Worm (Caenorhabditis elegans) whole organism, L2 larva: ENCODE data around the gene glb-1.

Experiments used
- C34F6.9 ChIP-seq: fragments of 150-350 bp; optimal IDR thresholded peaks from 2 replicates; lab custom pipeline; 2014; ENCODE audit warnings: missing biosample characterization, missing genetic modification characterization
- R02D3.7 ChIP-seq: fragments of 150-350 bp; optimal IDR thresholded peaks from 2 replicates; lab custom pipeline; 2014; ENCODE audit warnings: missing biosample characterization, missing genetic modification characterization
- Y55F3AM.14 ChIP-seq: fragments of 200-800 bp; sonication (Bioruptor generic); optimal IDR thresholded peaks from 2 replicates; lab custom pipeline; 2018; ENCODE audit warnings: mild to moderate bottlenecking, missing genetic modification characterization, missing compliant biosample characterization
- alr-1 ChIP-seq: fragments of 150-350 bp; optimal IDR thresholded peaks from 2 replicates; lab custom pipeline; 2014; ENCODE audit warnings: missing biosample characterization, missing genetic modification characterization
- ama-1 ChIP-seq: fragments of 150-350 bp; optimal IDR thresholded peaks from 2 replicates; lab custom pipeline; 2018; ENCODE audit warnings: inconsistent platforms
- ceh-16 ChIP-seq: fragments of 150-350 bp; optimal IDR thresholded peaks from 2 replicates; lab custom pipeline; 2014; ENCODE audit warnings: missing biosample characterization, missing genetic modification characterization
- crh-2 ChIP-seq: sonication (generic microtip); optimal IDR thresholded peaks from 2 replicates; lab custom pipeline; 2017; ENCODE audit warnings: missing biosample characterization, missing genetic modification characterization
- egl-27 ChIP-seq: sonication (generic microtip); optimal IDR thresholded peaks from 3 replicates; lab custom pipeline; 2017; ENCODE audit warnings: missing biosample characterization, missing genetic modification reagents, missing genetic modification characterization
- elt-1 ChIP-seq: fragments of 150-350 bp; optimal IDR thresholded peaks from 2 replicates; lab custom pipeline; 2014; ENCODE audit warnings: missing biosample characterization, missing genetic modification characterization
- elt-3 ChIP-seq: sonication (generic microtip); optimal IDR thresholded peaks from 2 replicates; lab custom pipeline; 2017; ENCODE audit warnings: missing biosample characterization, missing genetic modification characterization
- fos-1 ChIP-seq: fragments of 150-350 bp; optimal IDR thresholded peaks from 2 replicates; lab custom pipeline; 2014; ENCODE audit warnings: missing biosample characterization, missing genetic modification characterization
- gmeb-1 ChIP-seq: fragments of 150-350 bp; optimal IDR thresholded peaks from 2 replicates; lab custom pipeline; 2014; ENCODE audit warnings: missing biosample characterization, missing genetic modification characterization
- lin-11 ChIP-seq: fragments of 150-350 bp; sonication (generic microtip); optimal IDR thresholded peaks from 2 replicates; lab custom pipeline; 2014; ENCODE audit warnings: missing biosample characterization, missing genetic modification characterization, inconsistent platforms, mixed read lengths
- lin-13 ChIP-seq: fragments of 150-350 bp; optimal IDR thresholded peaks from 2 replicates; lab custom pipeline; 2014; ENCODE audit warnings: missing biosample characterization, missing genetic modification reagents, missing genetic modification characterization
- lsy-2 ChIP-seq, 2 experiments: fragments of 150-350 bp in 1 of 2; sonication (generic microtip) in 1 of 2; optimal IDR thresholded peaks; 2 replicates each; lab custom pipeline; 2014 to 2017; ENCODE audit warnings: missing biosample characterization in 2 of 2, missing genetic modification characterization in 2 of 2
- mab-5 ChIP-seq: fragments of 150-350 bp; optimal IDR thresholded peaks from 2 replicates; lab custom pipeline; 2014; ENCODE audit warnings: missing biosample characterization, missing genetic modification characterization
- mbf-1 ChIP-seq: sonication (generic microtip); optimal IDR thresholded peaks from 2 replicates; lab custom pipeline; 2017; ENCODE audit warnings: missing biosample characterization, missing genetic modification characterization
- nhr-10 ChIP-seq: sonication (generic microtip); optimal IDR thresholded peaks from 2 replicates; lab custom pipeline; 2017; ENCODE audit warnings: missing biosample characterization, missing genetic modification characterization
- nhr-12 ChIP-seq: fragments of 150-350 bp; optimal IDR thresholded peaks from 2 replicates; lab custom pipeline; 2014; ENCODE audit warnings: missing biosample characterization, missing genetic modification characterization
- nhr-129 ChIP-seq: fragments of 150-350 bp; optimal IDR thresholded peaks from 2 replicates; lab custom pipeline; 2014; ENCODE audit warnings: missing biosample characterization, missing genetic modification characterization
- nhr-23 ChIP-seq: fragments of 150-350 bp; optimal IDR thresholded peaks from 2 replicates; lab custom pipeline; 2014; ENCODE audit warnings: missing biosample characterization, missing genetic modification reagents, missing genetic modification characterization
- nhr-237 ChIP-seq: fragments of 150-350 bp; optimal IDR thresholded peaks from 2 replicates; lab custom pipeline; 2014; ENCODE audit warnings: missing biosample characterization, missing genetic modification characterization
- nhr-25 ChIP-seq: fragments of 150-350 bp; sonication (generic microtip); optimal IDR thresholded peaks from 3 replicates; lab custom pipeline; 2014; ENCODE audit warnings: missing biosample characterization, missing genetic modification characterization
- nhr-6 ChIP-seq: fragments of 150-350 bp; optimal IDR thresholded peaks from 2 replicates; lab custom pipeline; 2014; ENCODE audit warnings: missing biosample characterization, missing genetic modification characterization
- nhr-77 ChIP-seq: fragments of 150-350 bp; optimal IDR thresholded peaks from 2 replicates; lab custom pipeline; 2014; ENCODE audit warnings: missing biosample characterization, missing genetic modification characterization
- peb-1 ChIP-seq: fragments of 150-350 bp; optimal IDR thresholded peaks from 2 replicates; lab custom pipeline; 2014; ENCODE audit warnings: missing biosample characterization, missing genetic modification characterization
- skn-1 ChIP-seq: sonication (generic microtip); optimal IDR thresholded peaks from 2 replicates; lab custom pipeline; 2017; ENCODE audit warnings: missing biosample characterization, missing genetic modification characterization
- sma-3 ChIP-seq: sonication (generic microtip); optimal IDR thresholded peaks from 2 replicates; lab custom pipeline; 2016; ENCODE audit warnings: missing genetic modification reagents, missing genetic modification characterization, missing compliant biosample characterization
- sma-9 ChIP-seq, 2 experiments: fragments of 150-350 bp in 1 of 2; sonication (generic microtip) in 1 of 2; optimal IDR thresholded peaks; 2 replicates each; lab custom pipeline; 2014 to 2016; ENCODE audit warnings: missing genetic modification characterization in 2 of 2, mild to moderate bottlenecking in 1 of 2, missing biosample characterization in 1 of 2, missing compliant biosample characterization in 1 of 2, missing genetic modification reagents in 1 of 2, moderate library complexity in 1 of 2
- snpc-4 ChIP-seq: fragments of 150-350 bp; optimal IDR thresholded peaks from 2 replicates; lab custom pipeline; 2014; ENCODE audit warnings: missing biosample characterization, missing genetic modification characterization
- unc-55 ChIP-seq: fragments of 150-350 bp; sonication (generic microtip); optimal IDR thresholded peaks from 3 replicates; lab custom pipeline; 2014; ENCODE audit warnings: missing biosample characterization, missing genetic modification reagents, missing genetic modification characterization
- unc-62 ChIP-seq: fragments of 150-350 bp; optimal IDR thresholded peaks from 2 replicates; lab custom pipeline; 2014; ENCODE audit warnings: missing biosample characterization, missing genetic modification reagents, missing genetic modification characterization
- zag-1 ChIP-seq: fragments of 150-350 bp; optimal IDR thresholded peaks from 2 replicates; lab custom pipeline; 2014; ENCODE audit warnings: missing biosample characterization, missing genetic modification characterization
- ztf-1 ChIP-seq: fragments of 200-800 bp; sonication (Bioruptor generic); conservative IDR thresholded peaks from 2 replicates; pipeline ENCODE4 v1.3.6; 2022; ENCODE audit warnings: missing genetic modification characterization, missing compliant biosample characterization
- ztf-11 ChIP-seq: sonication (generic microtip); optimal IDR thresholded peaks from 2 replicates; lab custom pipeline; 2017; ENCODE audit warnings: missing biosample characterization, missing genetic modification characterization
- ztf-4 ChIP-seq: fragments of 150-350 bp; optimal IDR thresholded peaks from 2 replicates; lab custom pipeline; 2014; ENCODE audit warnings: missing biosample characterization, missing genetic modification characterization

Gene glb-1

ce11 chrIII:8903263-8903662 is 19.8 kb downstream of the glb-1 start:
- TF ChIP-seq nhr-12 (tag; lab: Kevin White, UChicago): no peak
- TF ChIP-seq sma-3 (GFP tag; lab: Kevin White, UChicago): no peak
- TF ChIP-seq skn-1 (tag; lab: Kevin White, UChicago): no peak
- no peak for TF ChIP-seq lsy-2 (tag; optimal IDR thresholded peaks at IDR 0.05; lab: Kevin White, UChicago)
- TF ChIP-seq ama-1 (lab: Kevin White, UChicago): no peak
- no peak for TF ChIP-seq R02D3.7
- TF ChIP-seq sma-9 (GFP tag; optimal IDR thresholded peaks at IDR 0.05; lab: Kevin White, UChicago): no peak
- no peak for TF ChIP-seq sma-9 (tag; optimal IDR thresholded peaks at IDR 0.05; lab: Kevin White, UChicago)
- TF ChIP-seq ceh-16: no peak
- TF ChIP-seq mbf-1 (tag; lab: Kevin White, UChicago): no peak
- no peak for TF ChIP-seq unc-55
- no peak for TF ChIP-seq mab-5 (tag; lab: Kevin White, UChicago)
- TF ChIP-seq egl-27 (tag; lab: Kevin White, UChicago): no peak
- TF ChIP-seq unc-62 (GFP tag; lab: Kevin White, UChicago): no peak
- TF ChIP-seq ztf-4 (tag; lab: Kevin White, UChicago): no peak
- no peak for TF ChIP-seq nhr-25 (tag; lab: Kevin White, UChicago)
- TF ChIP-seq fos-1 (tag; lab: Kevin White, UChicago): no peak
- no peak for TF ChIP-seq nhr-23 (tag; lab: Kevin White, UChicago)

- TF ChIP-seq unc-55 (peak; percentile 83), ztf-11 (tag; lab: Kevin White, UChicago) (no peak), elt-1 (tag; lab: Kevin White, UChicago) (no peak), C34F6.9 (tag; lab: Kevin White, UChicago) (peak; percentile 64), gmeb-1 (peak; percentile 66), lsy-2 (tag; optimal IDR thresholded peaks at IDR 0.05; lab: Kevin White, UChicago) (peak; percentile 26 to 84), unc-62 (GFP tag; lab: Kevin White, UChicago) (no peak), nhr-129 (tag; lab: Kevin White, UChicago) (peak; percentile 39), lin-13 (GFP tag; lab: Kevin White, UChicago) (peak; percentile 39), crh-2 (tag; lab: Kevin White, UChicago) (peak; percentile 44), nhr-23 (tag; lab: Kevin White, UChicago) (no peak)
- TF ChIP-seq, all 48 proteins: peak for 7
Observed at ce11 chrIII:8899767-8900166, 23.3 kb downstream of the glb-1 start.

- TF ChIP-seq nhr-237 (tag; lab: Kevin White, UChicago): no peak
- TF ChIP-seq ztf-4 (tag; lab: Kevin White, UChicago): no peak
- no peak for TF ChIP-seq sma-3 (GFP tag; lab: Kevin White, UChicago)
- TF ChIP-seq sma-9 (GFP tag; optimal IDR thresholded peaks at IDR 0.05; lab: Kevin White, UChicago): no peak
- no peak for TF ChIP-seq sma-9 (tag; optimal IDR thresholded peaks at IDR 0.05; lab: Kevin White, UChicago)
- no peak for TF ChIP-seq elt-3 (tag; lab: Kevin White, UChicago)
- no peak for TF ChIP-seq nhr-10
- no peak for TF ChIP-seq zag-1
- no peak for TF ChIP-seq alr-1 (tag; lab: Kevin White, UChicago)
- no peak for TF ChIP-seq lsy-2 (tag; optimal IDR thresholded peaks at IDR 0.05; lab: Kevin White, UChicago)
- no peak for TF ChIP-seq ztf-1 (GFP tag; lab: Robert Waterston, UW)
- no peak for TF ChIP-seq gmeb-1
- no peak for TF ChIP-seq ama-1 (lab: Kevin White, UChicago)
Observed at ce11 chrIII:8894782-8895181, 28.3 kb downstream of the glb-1 start, which contains the start of gene asna-1. asna-1 (plus strand) TSS chrIII:8895082.

- TF ChIP-seq alr-1 (tag; lab: Kevin White, UChicago) (no peak), snpc-4 (tag; lab: Kevin White, UChicago) (no peak)
Observed at ce11 chrIII:8893464-8893863, 29.6 kb downstream of the glb-1 start, which contains the start of gene ZK637.4. ZK637.4 (plus strand) TSS chrIII:8893764.

- TF ChIP-seq nhr-6 (tag; lab: Kevin White, UChicago) (no peak), nhr-23 (tag; lab: Kevin White, UChicago) (no peak), nhr-77 (tag; lab: Kevin White, UChicago) (no peak), alr-1 (tag; lab: Kevin White, UChicago) (no peak), zag-1 (no peak), nhr-129 (tag; lab: Kevin White, UChicago) (no peak), Y55F3AM.14 (GFP tag; lab: Kevin White, UChicago) (no peak), peb-1 (tag; lab: Kevin White, UChicago) (no peak), lin-11 (no peak)
Observed at ce11 chrIII:8889931-8890330, 33.2 kb downstream of the glb-1 start, which contains the start of gene lnkn-1. lnkn-1 (plus strand) TSS chrIII:8890231.
